Fruit fly (Drosophila melanogaster): ENCODE results near the gene Mat89Ba.

The Mat89Ba gene

dm6 chr3R:16260385-16261169 is 11.6 kb downstream of the Mat89Ba start:
- TF ChIP-seq CG10669 (GFP tag; optimal IDR thresholded peaks at IDR 0.05) (no peak), Lpt (GFP tag; optimal IDR thresholded peaks at IDR 0.05) (no peak), CG6854 (GFP tag; optimal IDR thresholded peaks at IDR 0.05) (peak; percentile 18), CG11902 (GFP tag; optimal IDR thresholded peaks at IDR 0.05) (peak; percentile 33), Sox15 (GFP tag; optimal IDR thresholded peaks at IDR 0.05) (peak; percentile 10), topi (GFP tag; optimal IDR thresholded peaks at IDR 0.05) (peak; percentile 56), CG9139 (GFP tag; optimal IDR thresholded peaks at IDR 0.05) (no peak), Hr39 (GFP tag; optimal IDR thresholded peaks at IDR 0.05) (peak; percentile 73), lz (GFP tag; optimal IDR thresholded peaks at IDR 0.05) (peak; percentile 77), esn (GFP tag; optimal IDR thresholded peaks at IDR 0.05) (peak; percentile 75), acj6 (GFP tag; optimal IDR thresholded peaks at IDR 0.05) (peak; percentile 58), CG6792 (GFP tag; optimal IDR thresholded peaks at IDR 0.05) (peak; percentile 9), CG31627 (GFP tag; optimal IDR thresholded peaks at IDR 0.05) (peak; percentile 76), cyc (GFP tag; optimal IDR thresholded peaks at IDR 0.05) (peak; percentile 79), vri (GFP tag; optimal IDR thresholded peaks at IDR 0.05) (peak; percentile 68), salr (GFP tag; optimal IDR thresholded peaks at IDR 0.05) (peak in 1 of 2 experiments; percentile 27)

DNA sequence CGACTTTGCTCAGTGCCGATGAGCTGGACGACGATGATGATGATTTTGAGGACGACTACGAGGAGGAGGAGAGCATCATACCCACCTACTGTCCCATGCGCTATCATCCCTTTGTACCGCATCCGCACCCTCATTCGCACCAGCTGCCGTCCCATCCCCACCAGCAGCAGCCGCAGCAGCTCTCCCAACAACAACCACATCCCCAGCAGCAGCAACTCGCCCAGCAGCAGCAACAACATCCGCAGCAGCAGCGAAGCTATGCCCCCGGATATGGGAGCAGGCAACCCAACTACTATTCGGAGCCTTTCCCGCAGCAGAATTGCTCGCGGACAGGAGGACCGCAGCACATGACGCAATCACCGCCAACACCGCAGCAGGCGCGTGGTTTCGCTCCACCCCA is 14.9 kb downstream of the Mat89Ba start:
- no peak for TF ChIP-seq CG11902 (GFP tag; optimal IDR thresholded peaks at IDR 0.05)
- no peak for TF ChIP-seq Eip75B (GFP tag; optimal IDR thresholded peaks at IDR 0.05)
- TF ChIP-seq CG15336 (GFP tag; IDR thresholded peaks at IDR 0.05): no peak
- no peak for TF ChIP-seq CG34406 (GFP tag; optimal IDR thresholded peaks at IDR 0.05)
- no peak for TF ChIP-seq CG11294 (GFP tag; IDR thresholded peaks at IDR 0.05)
- TF ChIP-seq Sox102F (GFP tag; optimal IDR thresholded peaks at IDR 0.05): no peak
- TF ChIP-seq CG8319 (GFP tag; optimal IDR thresholded peaks at IDR 0.05): no peak

DNA sequence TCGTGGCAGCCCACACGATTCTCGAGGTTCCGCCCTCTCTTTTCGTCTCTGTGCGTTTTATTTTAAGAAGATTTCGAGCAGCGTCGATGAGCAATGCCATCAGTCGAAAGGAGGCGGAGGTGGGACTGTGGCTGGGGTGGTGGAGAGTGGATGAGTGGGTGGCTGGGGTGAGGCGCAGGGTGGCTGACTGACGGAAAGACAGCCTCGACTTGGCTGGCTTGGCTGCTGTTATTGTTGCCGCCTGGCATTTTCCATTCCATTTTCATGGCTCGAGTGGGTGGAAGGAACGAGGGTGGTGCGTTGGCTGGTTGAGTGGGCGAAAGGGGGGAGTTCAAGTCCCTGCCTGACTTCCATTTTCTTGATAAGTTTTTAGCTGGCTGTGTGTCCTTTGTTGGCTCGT is 16.1 kb downstream of the Mat89Ba start:
- no peak for TF ChIP-seq Eip78C (GFP tag)
- peak; percentile 11 for TF ChIP-seq CG1621 (tag; optimal IDR thresholded peaks at IDR 0.05)
- TF ChIP-seq fd59A (GFP tag; optimal IDR thresholded peaks at IDR 0.05): no peak
- no peak for TF ChIP-seq CG15336 (GFP tag; IDR thresholded peaks at IDR 0.05)
- peak; percentile 6 for TF ChIP-seq CG6808 (GFP tag; optimal IDR thresholded peaks at IDR 0.05)
- TF ChIP-seq cyc (GFP tag; optimal IDR thresholded peaks at IDR 0.05): no peak
- no peak for TF ChIP-seq Hr38 (GFP tag; optimal IDR thresholded peaks at IDR 0.05)
- TF ChIP-seq CG8119 (GFP tag; IDR thresholded peaks at IDR 0.05): 0 out of 3 replicates have a peak, but pooled peaks have one; percentile 16
- no peak for TF ChIP-seq CG9139 (GFP tag; optimal IDR thresholded peaks at IDR 0.05)
- no peak for TF ChIP-seq CG8632 (GFP tag; optimal IDR thresholded peaks at IDR 0.05)
- TF ChIP-seq Met (GFP tag; optimal IDR thresholded peaks at IDR 0.05): no peak
- no peak for TF ChIP-seq CG11294 (GFP tag; IDR thresholded peaks at IDR 0.05)
- no peak for TF ChIP-seq Blimp-1 (GFP tag; optimal IDR thresholded peaks at IDR 0.05)
- no peak for TF ChIP-seq CG11902 (GFP tag; optimal IDR thresholded peaks at IDR 0.05)
- TF ChIP-seq ss (GFP tag; optimal IDR thresholded peaks at IDR 0.05): peak in 1 of 2 experiments; percentile 37
- 0 out of 3 replicates have a peak, but pooled peaks have one; percentile 26 for TF ChIP-seq CG6163 (GFP tag; IDR thresholded peaks at IDR 0.05)
- TF ChIP-seq CG11762 (GFP tag; optimal IDR thresholded peaks at IDR 0.05; ENCODE audit: insufficient read depth): no peak
- no peak for TF ChIP-seq CG8319 (GFP tag; optimal IDR thresholded peaks at IDR 0.05)
- TF ChIP-seq eg (GFP tag; IDR thresholded peaks at IDR 0.05): 0 out of 3 replicates have a peak, but pooled peaks have one; percentile 22
- TF ChIP-seq Smox (GFP tag; optimal IDR thresholded peaks at IDR 0.05): no peak
